Fruit fly (Drosophila melanogaster) whole organism, embryonic: ENCODE data around the gene syd.

Experiments used
- B-H2 ChIP-seq: fragments of 200-800 bp; sonication (Bioruptor generic); optimal IDR thresholded peaks from 2 replicates; lab custom pipeline; 2018; ENCODE audit warnings: missing biosample characterization, mild to moderate bottlenecking, missing genetic modification characterization
- CG12155 ChIP-seq: fragments of 200-800 bp; sonication (Bioruptor generic); optimal IDR thresholded peaks from 3 replicates; lab custom pipeline; 2016; ENCODE audit warnings: missing biosample characterization, missing genetic modification characterization
- CG12391 ChIP-seq: fragments of 200-800 bp; sonication (Bioruptor generic); optimal IDR thresholded peaks from 3 replicates; lab custom pipeline; 2018; ENCODE audit warnings: missing biosample characterization, mild to moderate bottlenecking, missing genetic modification characterization, moderate library complexity
- CG15479 ChIP-seq: fragments of 200-800 bp; sonication (Bioruptor generic); optimal IDR thresholded peaks from 3 replicates; lab custom pipeline; 2019; ENCODE audit warnings: missing biosample characterization, mild to moderate bottlenecking, missing genetic modification characterization, moderate library complexity
- CG15601 ChIP-seq: fragments of 200-800 bp; sonication (Bioruptor generic); optimal IDR thresholded peaks from 3 replicates; lab custom pipeline; 2019; ENCODE audit warnings: missing biosample characterization, mild to moderate bottlenecking, missing genetic modification characterization, moderate library complexity
- CG17328 ChIP-seq: fragments of 200-800 bp; sonication (Bioruptor generic); IDR thresholded peaks from 2 replicates; pipeline ENCODE4 v1.3.6; 2022; ENCODE audit warnings: missing biosample characterization, missing genetic modification characterization
- CG17612 ChIP-seq: fragments of 200-800 bp; sonication (Bioruptor generic); IDR thresholded peaks from 2 replicates; pipeline ENCODE4 v1.3.6; 2022; ENCODE audit warnings: missing biosample characterization, missing genetic modification characterization
- CG17802 ChIP-seq: fragments of 200-800 bp; sonication (Bioruptor generic); optimal IDR thresholded peaks from 2 replicates; lab custom pipeline; 2018; ENCODE audit warnings: missing biosample characterization, mild to moderate bottlenecking, missing genetic modification characterization, moderate library complexity
- CG18599 ChIP-seq: fragments of 200-800 bp; sonication (Bioruptor generic); optimal IDR thresholded peaks from 3 replicates; lab custom pipeline; 2017; ENCODE audit warnings: missing biosample characterization, missing genetic modification characterization, mild to moderate bottlenecking, moderate library complexity, missing genetic modification reagents
- CG2678 ChIP-seq: fragments of 200-800 bp; sonication (Bioruptor generic); optimal IDR thresholded peaks from 3 replicates; lab custom pipeline; 2019; ENCODE audit warnings: missing biosample characterization, mild to moderate bottlenecking, missing genetic modification characterization, moderate library complexity
- CG5245 ChIP-seq: fragments of 200-800 bp; sonication (Bioruptor generic); optimal IDR thresholded peaks from 3 replicates; lab custom pipeline; 2016; ENCODE audit warnings: missing biosample characterization, missing genetic modification characterization
- CG7839 ChIP-seq: fragments of 200-800 bp; sonication (Bioruptor generic); optimal IDR thresholded peaks from 3 replicates; lab custom pipeline; 2018; ENCODE audit warnings: missing biosample characterization, mild to moderate bottlenecking, missing genetic modification characterization, moderate library complexity
- CG9797 ChIP-seq: fragments of 200-800 bp; sonication (Bioruptor generic); optimal IDR thresholded peaks from 3 replicates; lab custom pipeline; 2018; ENCODE audit warnings: missing biosample characterization, mild to moderate bottlenecking, missing genetic modification characterization
- CG9876 ChIP-seq: fragments of 200-800 bp; sonication (Bioruptor generic); optimal IDR thresholded peaks from 2 replicates; lab custom pipeline; 2016; ENCODE audit warnings: missing biosample characterization, missing genetic modification characterization
- CG9932 ChIP-seq: fragments of 200-800 bp; sonication (Bioruptor generic); IDR thresholded peaks from 2 replicates; pipeline ENCODE4 v1.3.6; 2022; ENCODE audit warnings: missing biosample characterization, missing genetic modification characterization
- CrebB ChIP-seq: fragments of 200-800 bp; sonication (Bioruptor generic); optimal IDR thresholded peaks from 3 replicates; lab custom pipeline; 2018; ENCODE audit warnings: missing biosample characterization, mild to moderate bottlenecking, missing genetic modification characterization
- Hr51 ChIP-seq, 2 experiments: fragments of 200-800 bp; sonication (Bioruptor generic); optimal IDR thresholded peaks; 2 replicates in 1 of 2; 3 replicates in 1 of 2; lab custom pipeline; 2016 to 2018; ENCODE audit warnings: missing biosample characterization in 2 of 2, missing genetic modification characterization in 2 of 2, mild to moderate bottlenecking in 1 of 2, moderate library complexity in 1 of 2
- Lim3 ChIP-seq: fragments of 200-800 bp; sonication (Bioruptor generic); IDR thresholded peaks from 2 replicates; pipeline ENCODE4 v1.3.6; 2022; ENCODE audit warnings: missing biosample characterization, missing genetic modification characterization
- Meics ChIP-seq: fragments of 200-800 bp; sonication (Bioruptor generic); optimal IDR thresholded peaks from 2 replicates; lab custom pipeline; 2017; ENCODE audit warnings: missing biosample characterization, mild to moderate bottlenecking, missing genetic modification characterization
- Mrtf ChIP-seq: fragments of 200-800 bp; sonication (Bioruptor generic); IDR thresholded peaks from 3 replicates; pipeline ENCODE4 v1.3.6; 2022; ENCODE audit warnings: missing biosample characterization, missing genetic modification characterization
- NC2β ChIP-seq: fragments of 200-800 bp; sonication (Bioruptor generic); optimal IDR thresholded peaks from 2 replicates; lab custom pipeline; 2016; ENCODE audit warnings: missing biosample characterization, missing genetic modification characterization
- NK7.1 ChIP-seq: fragments of 200-800 bp; sonication (Bioruptor generic); optimal IDR thresholded peaks from 3 replicates; lab custom pipeline; 2016; ENCODE audit warnings: missing biosample characterization, missing genetic modification characterization
- Oli ChIP-seq: fragments of 200-800 bp; sonication (Bioruptor generic); optimal IDR thresholded peaks from 2 replicates; lab custom pipeline; 2018; ENCODE audit warnings: missing biosample characterization, mild to moderate bottlenecking, missing genetic modification characterization, moderate library complexity
- Rx ChIP-seq: fragments of 200-800 bp; sonication (Bioruptor generic); IDR thresholded peaks from 2 replicates; pipeline ENCODE4 v1.3.6; 2022; ENCODE audit warnings: missing biosample characterization, missing genetic modification characterization
- Scr ChIP-seq: fragments of 200-800 bp; sonication (Bioruptor generic); IDR thresholded peaks from 2 replicates; pipeline ENCODE4 v1.3.6; 2022; ENCODE audit warnings: missing biosample characterization, missing genetic modification characterization; ENCODE audit not compliant: partially characterized antibody
- Ssrp ChIP-seq: fragments of 200-800 bp; sonication (Bioruptor generic); optimal IDR thresholded peaks from 2 replicates; lab custom pipeline; 2018; ENCODE audit warnings: missing biosample characterization, mild to moderate bottlenecking, missing genetic modification characterization, moderate library complexity
- Stat92E ChIP-seq, 3 experiments: fragments of >200 bp in 2 of 3; fragments of 200-800 bp in 1 of 3; sonication (Bioruptor generic) in 1 of 3; optimal IDR thresholded peaks; 2 replicates each; lab custom pipeline; 2017 to 2019; ENCODE audit warnings: missing biosample characterization in 3 of 3, missing genetic modification characterization in 3 of 3, mild to moderate bottlenecking in 1 of 3, moderate library complexity in 1 of 3
- btn ChIP-seq: fragments of 200-800 bp; sonication (Bioruptor generic); optimal IDR thresholded peaks from 2 replicates; lab custom pipeline; 2016; ENCODE audit warnings: missing biosample characterization, missing genetic modification characterization
- dmrt99B ChIP-seq: fragments of 200-800 bp; sonication (Bioruptor generic); optimal IDR thresholded peaks from 2 replicates; lab custom pipeline; 2018; ENCODE audit warnings: missing biosample characterization, mild to moderate bottlenecking, missing genetic modification characterization, moderate library complexity
- dysf ChIP-seq: fragments of 200-800 bp; sonication (Bioruptor generic); IDR thresholded peaks from 3 replicates; pipeline ENCODE4 v1.3.6; 2022; ENCODE audit warnings: missing biosample characterization, missing genetic modification characterization
- exex ChIP-seq: fragments of 200-800 bp; sonication (Bioruptor generic); optimal IDR thresholded peaks from 4 replicates; lab custom pipeline; 2018; ENCODE audit warnings: missing biosample characterization, mild to moderate bottlenecking, missing genetic modification characterization, moderate library complexity
- ftz-f1 ChIP-seq: fragments of 200-800 bp; sonication (Bioruptor generic); optimal IDR thresholded peaks from 2 replicates; lab custom pipeline; 2016; ENCODE audit warnings: missing biosample characterization, missing genetic modification characterization
- grn ChIP-seq: fragments of 200-800 bp; sonication (Bioruptor generic); optimal IDR thresholded peaks from 3 replicates; lab custom pipeline; 2017; ENCODE audit warnings: missing biosample characterization, missing genetic modification characterization
- gsb-n ChIP-seq: fragments of 200-800 bp; sonication (Bioruptor generic); optimal IDR thresholded peaks from 3 replicates; lab custom pipeline; 2018; ENCODE audit warnings: missing biosample characterization, mild to moderate bottlenecking, missing genetic modification characterization
- gt ChIP-seq: fragments of 200-800 bp; sonication (Bioruptor generic); IDR thresholded peaks from 2 replicates; pipeline ENCODE4 v1.3.6; 2022; ENCODE audit warnings: missing biosample characterization, missing genetic modification characterization
- insv ChIP-seq, 2 experiments: fragments of 200-800 bp; sonication (Bioruptor generic); optimal IDR thresholded peaks; 3 replicates each; lab custom pipeline; 2016 to 2018; ENCODE audit warnings: missing biosample characterization in 2 of 2, missing genetic modification characterization in 2 of 2
- kah ChIP-seq: fragments of 200-800 bp; sonication (Bioruptor generic); optimal IDR thresholded peaks from 2 replicates; lab custom pipeline; 2018; ENCODE audit warnings: missing biosample characterization, mild to moderate bottlenecking, missing genetic modification characterization
- ken ChIP-seq: fragments of 200-800 bp; sonication (Bioruptor generic); IDR thresholded peaks from 3 replicates; pipeline ENCODE4 v1.3.6; 2022; ENCODE audit warnings: missing biosample characterization, missing genetic modification characterization
- nerfin-1 ChIP-seq: fragments of 200-800 bp; sonication (Bioruptor generic); optimal IDR thresholded peaks from 3 replicates; lab custom pipeline; 2019; ENCODE audit warnings: missing biosample characterization, mild to moderate bottlenecking, missing genetic modification characterization, moderate library complexity
- nerfin-2 ChIP-seq: fragments of 200-800 bp; sonication (Bioruptor generic); IDR thresholded peaks from 2 replicates; pipeline ENCODE4 v1.3.6; 2022; ENCODE audit warnings: missing biosample characterization, missing genetic modification characterization; ENCODE audit not compliant: partially characterized antibody
- nmo ChIP-seq: fragments of 200-800 bp; sonication (Bioruptor generic); optimal IDR thresholded peaks from 2 replicates; lab custom pipeline; 2018; ENCODE audit warnings: missing biosample characterization, mild to moderate bottlenecking, missing genetic modification characterization, moderate library complexity
- pros ChIP-seq: fragments of 200-800 bp; sonication (Bioruptor generic); optimal IDR thresholded peaks from 3 replicates; lab custom pipeline; 2019; ENCODE audit warnings: missing biosample characterization, mild to moderate bottlenecking, missing genetic modification characterization, moderate library complexity
- slbo ChIP-seq: fragments of 200-800 bp; sonication (Bioruptor generic); IDR thresholded peaks from 2 replicates; pipeline ENCODE4 v1.3.6; 2022; ENCODE audit warnings: missing biosample characterization, missing genetic modification characterization
- slou ChIP-seq: fragments of 200-800 bp; sonication (Bioruptor generic); optimal IDR thresholded peaks from 3 replicates; lab custom pipeline; 2016; ENCODE audit warnings: missing biosample characterization, missing genetic modification characterization
- sob ChIP-seq: fragments of 200-800 bp; sonication (Bioruptor generic); IDR thresholded peaks from 2 replicates; pipeline ENCODE4 v1.3.6; 2022; ENCODE audit warnings: missing biosample characterization, missing genetic modification characterization
- tap ChIP-seq: fragments of 200-800 bp; optimal IDR thresholded peaks from 3 replicates; lab custom pipeline; 2019; ENCODE audit warnings: missing biosample characterization, mild to moderate bottlenecking, missing genetic modification characterization, moderate library complexity
- tx ChIP-seq: fragments of 200-800 bp; sonication (Bioruptor generic); optimal IDR thresholded peaks from 2 replicates; lab custom pipeline; 2016; ENCODE audit warnings: missing biosample characterization, missing genetic modification characterization
- z ChIP-seq: fragments of 200-800 bp; sonication (Bioruptor generic); IDR thresholded peaks from 3 replicates; pipeline ENCODE4 v1.3.6; 2022; ENCODE audit warnings: missing biosample characterization, missing genetic modification characterization
- zen2 ChIP-seq: fragments of 200-800 bp; sonication (Bioruptor generic); IDR thresholded peaks from 3 replicates; pipeline ENCODE4 v1.3.6; 2022; ENCODE audit warnings: missing biosample characterization, missing genetic modification characterization; ENCODE audit not compliant: partially characterized antibody

syd gene

DNA sequence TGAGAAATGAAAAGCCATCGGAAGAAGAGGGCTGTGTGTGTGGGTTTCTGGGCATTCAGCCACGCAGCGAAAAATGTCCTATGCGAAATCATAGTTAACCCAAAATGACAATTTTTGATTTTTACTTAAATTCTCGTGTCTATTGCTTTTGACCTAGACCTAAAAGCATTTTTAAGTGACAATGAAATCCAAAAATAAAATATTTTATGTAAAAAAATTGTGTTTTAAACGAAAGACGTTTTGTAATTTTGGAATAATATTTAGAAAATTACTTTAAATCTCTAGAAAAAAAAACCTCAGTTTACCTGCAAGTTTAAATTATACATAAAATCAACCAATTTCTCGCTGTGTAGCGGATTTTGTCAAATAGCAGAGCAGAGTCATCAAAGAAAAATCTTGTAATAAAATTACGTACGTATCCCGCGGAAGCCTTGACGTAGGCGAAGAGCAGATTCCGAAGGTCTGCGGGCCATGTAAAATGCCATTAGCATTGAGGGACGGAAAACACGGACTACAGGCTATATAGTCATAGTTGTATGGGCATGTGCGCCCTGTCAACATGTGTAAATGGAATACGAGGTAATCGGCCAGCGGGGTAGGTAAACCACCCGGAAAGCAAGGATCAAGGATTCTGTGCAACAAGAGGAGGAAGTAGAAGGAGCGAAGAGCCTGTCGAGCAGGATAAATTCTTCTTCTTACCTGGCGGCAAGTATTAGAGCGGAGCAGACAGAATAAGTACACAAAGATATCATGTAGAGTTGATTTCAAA, 26.0 kb downstream of the syd start (continued):
- peak; percentile 33 for TF ChIP-seq Meics (GFP tag; lab: Kevin White, UChicago)
- no peak for TF ChIP-seq nerfin-1 (tag; lab: Kevin White, UChicago)
- TF ChIP-seq sob, result no peak
- no peak for TF ChIP-seq zen2 (GFP tag; lab: Robert Waterston, UW)
- peak; percentile 56 for TF ChIP-seq slbo
- TF ChIP-seq B-H2, result no peak
- peak; percentile 36 for TF ChIP-seq Oli
- peak; percentile 46 for TF ChIP-seq CG9932
- TF ChIP-seq Mrtf (GFP tag; lab: Robert Waterston, UW), result no peak
- no peak for TF ChIP-seq CG17612 (GFP tag; lab: Robert Waterston, UW)
- no peak for TF ChIP-seq z
- TF ChIP-seq Lim3 (GFP tag; lab: Robert Waterston, UW), result no peak
- TF ChIP-seq CG17802 (tag; lab: Kevin White, UChicago), result no peak
- TF ChIP-seq CG15479 (GFP tag; lab: Kevin White, UChicago), result peak; percentile 48
- TF ChIP-seq ken (GFP tag; lab: Robert Waterston, UW), result no peak
- peak; percentile 46 for TF ChIP-seq ftz-f1 (GFP tag; lab: Kevin White, UChicago)
- no peak for TF ChIP-seq gsb-n (tag; lab: Kevin White, UChicago)
- no peak for TF ChIP-seq dmrt99B (tag; lab: Kevin White, UChicago)
- TF ChIP-seq CG5245 (GFP tag; lab: Kevin White, UChicago), result no peak
- no peak for TF ChIP-seq Stat92E (GFP tag; optimal IDR thresholded peaks at IDR 0.05; lab: Kevin White, UChicago)
- peak; percentile 70; the same call in 1 of the 3 replicates for TF ChIP-seq dysf (GFP tag; lab: Robert Waterston, UW)
- TF ChIP-seq grn (GFP tag; lab: Kevin White, UChicago), result no peak
- TF ChIP-seq slou, result no peak
- TF ChIP-seq nerfin-2, result no peak
- TF ChIP-seq CrebB, result no peak
- peak; percentile 66 for TF ChIP-seq pros (GFP tag; lab: Kevin White, UChicago)
- TF ChIP-seq Scr, result no peak
- peak; percentile 2 for TF ChIP-seq CG12155 (GFP tag; lab: Kevin White, UChicago)
- no peak for TF ChIP-seq CG17328 (GFP tag; lab: Robert Waterston, UW)
- TF ChIP-seq gt (GFP tag; lab: Robert Waterston, UW), result no peak
- TF ChIP-seq CG9797 (GFP tag; lab: Kevin White, UChicago), result no peak
- TF ChIP-seq tx, result no peak
- no peak for TF ChIP-seq kah (GFP tag; lab: Kevin White, UChicago)
- TF ChIP-seq CG9876, result no peak
- peak; percentile 60 for TF ChIP-seq CG2678 (tag; lab: Kevin White, UChicago)
- no peak for TF ChIP-seq NK7.1
- no peak for TF ChIP-seq insv (GFP tag; optimal IDR thresholded peaks at IDR 0.05; lab: Kevin White, UChicago)
- no peak for TF ChIP-seq tap (tag; lab: Kevin White, UChicago)
- TF ChIP-seq CG15601, result no peak
- no peak for TF ChIP-seq btn (GFP tag; lab: Kevin White, UChicago)
- peak; percentile 6 for TF ChIP-seq CG12391 (tag; lab: Kevin White, UChicago)
- TF ChIP-seq Rx (GFP tag; lab: Robert Waterston, UW), result no peak
- TF ChIP-seq Ssrp (tag; lab: Kevin White, UChicago), result no peak
- TF ChIP-seq Hr51 (GFP tag; optimal IDR thresholded peaks at IDR 0.05; lab: Kevin White, UChicago), result peak in 1 of 2 experiments; percentile 15
- TF ChIP-seq nmo (GFP tag; lab: Kevin White, UChicago), result peak; percentile 8
- TF ChIP-seq CG18599 (GFP tag; lab: Kevin White, UChicago), result peak; percentile 19
- TF ChIP-seq exex, result no peak
- TF ChIP-seq NC2β (GFP tag; lab: Kevin White, UChicago), result no peak
- peak; percentile 41 for TF ChIP-seq CG7839 (tag; lab: Kevin White, UChicago)
